Fruit fly (Drosophila melanogaster) whole organism, embryonic: Measurements from ENCODE around the gene CG8564.
A peak's percentile ranks its signal among the peaks of the same experiment; 100 is the strongest.

Experiments
- CG10267 ChIP-seq: fragments of 200-800 bp; sonication (Bioruptor generic); optimal IDR thresholded peaks from 2 replicates; lab custom pipeline; 2018; ENCODE audit warnings: missing biosample characterization, mild to moderate bottlenecking, missing genetic modification characterization, moderate library complexity
- CG11398 ChIP-seq: fragments of 200-800 bp; sonication (Bioruptor generic); optimal IDR thresholded peaks from 2 replicates; lab custom pipeline; 2016; ENCODE audit warnings: missing biosample characterization, missing genetic modification characterization
- CG11504 ChIP-seq: fragments of 200-800 bp; sonication (Bioruptor generic); optimal IDR thresholded peaks from 3 replicates; lab custom pipeline; 2019; ENCODE audit warnings: missing biosample characterization, mild to moderate bottlenecking, missing genetic modification characterization, moderate library complexity
- CG12071 ChIP-seq: fragments of 200-800 bp; sonication (Bioruptor generic); optimal IDR thresholded peaks from 3 replicates; lab custom pipeline; 2018; ENCODE audit warnings: missing biosample characterization, mild to moderate bottlenecking, missing genetic modification characterization
- CG12299 ChIP-seq: fragments of 200-800 bp; sonication (Bioruptor generic); optimal IDR thresholded peaks from 2 replicates; lab custom pipeline; 2018; ENCODE audit warnings: missing biosample characterization, mild to moderate bottlenecking, missing genetic modification characterization
- CG15514 ChIP-seq: fragments of 200-800 bp; sonication (Bioruptor generic); optimal IDR thresholded peaks from 3 replicates; lab custom pipeline; 2017; ENCODE audit warnings: missing biosample characterization, missing genetic modification characterization, mild to moderate bottlenecking, moderate library complexity, missing genetic modification reagents
- CG15696 ChIP-seq: fragments of 200-800 bp; sonication (Bioruptor generic); optimal IDR thresholded peaks from 2 replicates; lab custom pipeline; 2019; ENCODE audit warnings: missing biosample characterization, mild to moderate bottlenecking, missing genetic modification characterization, moderate library complexity
- CG18262 ChIP-seq: fragments of 200-800 bp; optimal IDR thresholded peaks from 3 replicates; lab custom pipeline; 2019; ENCODE audit warnings: missing biosample characterization, mild to moderate bottlenecking, missing genetic modification characterization, moderate library complexity
- CG18599 ChIP-seq: fragments of 200-800 bp; sonication (Bioruptor generic); optimal IDR thresholded peaks from 3 replicates; lab custom pipeline; 2017; ENCODE audit warnings: missing biosample characterization, missing genetic modification characterization, mild to moderate bottlenecking, moderate library complexity, missing genetic modification reagents
- CG2199 ChIP-seq: fragments of 200-800 bp; sonication (Bioruptor generic); IDR thresholded peaks from 3 replicates; pipeline ENCODE4 v1.3.6; 2022; ENCODE audit warnings: missing biosample characterization, missing genetic modification characterization
- CG2678 ChIP-seq: fragments of 200-800 bp; sonication (Bioruptor generic); optimal IDR thresholded peaks from 3 replicates; lab custom pipeline; 2019; ENCODE audit warnings: missing biosample characterization, mild to moderate bottlenecking, missing genetic modification characterization, moderate library complexity
- CG30020 ChIP-seq: fragments of 200-800 bp; optimal IDR thresholded peaks from 2 replicates; lab custom pipeline; 2019; ENCODE audit warnings: missing biosample characterization, mild to moderate bottlenecking, missing genetic modification characterization, moderate library complexity
- CG3407 ChIP-seq: fragments of 200-800 bp; sonication (Bioruptor generic); optimal IDR thresholded peaks from 2 replicates; lab custom pipeline; 2018; ENCODE audit warnings: missing biosample characterization, mild to moderate bottlenecking, missing genetic modification characterization
- CG34224 ChIP-seq: fragments of 200-800 bp; sonication (Bioruptor generic); IDR thresholded peaks from 3 replicates; pipeline ENCODE4 v1.3.6; 2022; ENCODE audit warnings: missing biosample characterization, missing genetic modification characterization; ENCODE audit not compliant: partially characterized antibody
- CG3847 ChIP-seq: fragments of 200-800 bp; sonication (Bioruptor generic); IDR thresholded peaks from 2 replicates; pipeline ENCODE4 v1.3.6; 2022; ENCODE audit warnings: missing biosample characterization, missing genetic modification characterization
- CG43689 ChIP-seq: fragments of 200-800 bp; sonication (Bioruptor generic); IDR thresholded peaks from 2 replicates; pipeline ENCODE4 v1.3.6; 2022; ENCODE audit warnings: missing biosample characterization, missing genetic modification characterization
- CG4707 ChIP-seq: fragments of 200-800 bp; sonication (Bioruptor generic); optimal IDR thresholded peaks from 2 replicates; lab custom pipeline; 2018; ENCODE audit warnings: missing biosample characterization, mild to moderate bottlenecking, missing genetic modification characterization, moderate library complexity
- CG7987 ChIP-seq: fragments of 200-800 bp; sonication (Bioruptor generic); optimal IDR thresholded peaks from 2 replicates; lab custom pipeline; 2018; ENCODE audit warnings: missing biosample characterization, mild to moderate bottlenecking, missing genetic modification characterization, moderate library complexity
- CG8924 ChIP-seq: fragments of 200-800 bp; optimal IDR thresholded peaks from 3 replicates; lab custom pipeline; 2019; ENCODE audit warnings: missing biosample characterization, mild to moderate bottlenecking, missing genetic modification characterization, moderate library complexity
- CG8944 ChIP-seq: fragments of 200-800 bp; sonication (Bioruptor generic); optimal IDR thresholded peaks from 3 replicates; lab custom pipeline; 2016; ENCODE audit warnings: missing biosample characterization, missing genetic modification characterization
- CG9215 ChIP-seq: fragments of 200-800 bp; sonication (Bioruptor generic); IDR thresholded peaks from 2 replicates; pipeline ENCODE4 v1.3.6; 2022; ENCODE audit warnings: missing biosample characterization, missing genetic modification characterization
- CG9932 ChIP-seq: fragments of 200-800 bp; sonication (Bioruptor generic); IDR thresholded peaks from 2 replicates; pipeline ENCODE4 v1.3.6; 2022; ENCODE audit warnings: missing biosample characterization, missing genetic modification characterization
- Camta ChIP-seq: fragments of 200-800 bp; sonication (Bioruptor generic); optimal IDR thresholded peaks from 2 replicates; lab custom pipeline; 2016; ENCODE audit warnings: missing biosample characterization, missing genetic modification characterization
- D19B ChIP-seq: fragments of 200-800 bp; sonication (Bioruptor generic); optimal IDR thresholded peaks from 2 replicates; lab custom pipeline; 2017; ENCODE audit warnings: missing biosample characterization, mild to moderate bottlenecking, missing genetic modification characterization
- E2f1 ChIP-seq: fragments of 200-800 bp; sonication (Bioruptor generic); IDR thresholded peaks from 2 replicates; pipeline ENCODE4 v1.3.6; 2022; ENCODE audit warnings: missing biosample characterization, missing genetic modification characterization
- E2f2 ChIP-seq: fragments of 200-800 bp; sonication (Bioruptor generic); IDR thresholded peaks from 2 replicates; pipeline ENCODE4 v1.3.6; 2022; ENCODE audit warnings: missing biosample characterization, missing genetic modification characterization
- Gug ChIP-seq: fragments of 200-800 bp; sonication (Bioruptor generic); IDR thresholded peaks from 4 replicates; pipeline ENCODE4 v1.3.6; 2022; ENCODE audit warnings: missing biosample characterization, missing genetic modification characterization
- HLH3B ChIP-seq: fragments of 200-800 bp; sonication (Bioruptor generic); IDR thresholded peaks from 2 replicates; pipeline ENCODE4 v1.3.6; 2022; ENCODE audit warnings: missing biosample characterization, missing genetic modification characterization
- Hand ChIP-seq: fragments of 200-800 bp; sonication (Bioruptor generic); optimal IDR thresholded peaks from 2 replicates; lab custom pipeline; 2017; ENCODE audit warnings: mild to moderate bottlenecking, missing biosample characterization, missing genetic modification reagents, missing genetic modification characterization
- Hr78 ChIP-seq, 2 experiments: fragments of 200-800 bp in 1 of 2; fragments of >200 bp in 1 of 2; sonication (Bioruptor generic) in 1 of 2; optimal IDR thresholded peaks; 2 replicates each; lab custom pipeline; 2017 to 2019; ENCODE audit warnings: missing biosample characterization in 2 of 2, missing genetic modification characterization in 2 of 2, mild to moderate bottlenecking in 1 of 2, moderate library complexity in 1 of 2
- Nf-YA ChIP-seq: fragments of 200-800 bp; sonication (Bioruptor generic); IDR thresholded peaks from 2 replicates; pipeline ENCODE4 v1.3.6; 2022; ENCODE audit warnings: missing biosample characterization, missing genetic modification characterization
- Rx ChIP-seq: fragments of 200-800 bp; sonication (Bioruptor generic); IDR thresholded peaks from 2 replicates; pipeline ENCODE4 v1.3.6; 2022; ENCODE audit warnings: missing biosample characterization, missing genetic modification characterization
- TFAM ChIP-seq: fragments of 200-800 bp; sonication (Bioruptor generic); optimal IDR thresholded peaks from 2 replicates; lab custom pipeline; 2017; ENCODE audit warnings: missing biosample characterization, missing genetic modification characterization, inconsistent platforms
- Xrp1 ChIP-seq: fragments of 200-800 bp; sonication (Bioruptor generic); IDR thresholded peaks from 2 replicates; pipeline ENCODE4 v1.3.6; 2022; ENCODE audit warnings: missing biosample characterization, missing genetic modification characterization
- ato ChIP-seq: fragments of 200-800 bp; sonication (Bioruptor generic); IDR thresholded peaks from 2 replicates; pipeline ENCODE4 v1.3.6; 2022; ENCODE audit warnings: missing biosample characterization, missing genetic modification characterization; ENCODE audit not compliant: partially characterized antibody
- az2 ChIP-seq: fragments of 200-800 bp; sonication (Bioruptor generic); optimal IDR thresholded peaks from 3 replicates; lab custom pipeline; 2016; ENCODE audit warnings: missing biosample characterization, missing genetic modification characterization
- ci ChIP-seq: fragments of 200-800 bp; sonication (Bioruptor generic); IDR thresholded peaks from 3 replicates; pipeline ENCODE4 v1.3.6; 2022; ENCODE audit warnings: missing biosample characterization, missing genetic modification characterization
- da ChIP-seq: fragments of 200-800 bp; sonication (Bioruptor generic); optimal IDR thresholded peaks from 2 replicates; lab custom pipeline; 2016; ENCODE audit warnings: missing biosample characterization, missing genetic modification characterization
- dmrt11E ChIP-seq: fragments of 200-800 bp; sonication (Bioruptor generic); optimal IDR thresholded peaks from 3 replicates; lab custom pipeline; 2018; ENCODE audit warnings: missing biosample characterization, mild to moderate bottlenecking, missing genetic modification characterization, moderate library complexity
- emc ChIP-seq: fragments of 200-800 bp; sonication (Bioruptor generic); optimal IDR thresholded peaks from 2 replicates; lab custom pipeline; 2016; ENCODE audit warnings: missing biosample characterization, missing genetic modification characterization
- fu2 ChIP-seq: fragments of 200-800 bp; sonication (Bioruptor generic); optimal IDR thresholded peaks from 2 replicates; lab custom pipeline; 2016; ENCODE audit warnings: missing biosample characterization, missing genetic modification characterization
- ken ChIP-seq: fragments of 200-800 bp; sonication (Bioruptor generic); IDR thresholded peaks from 3 replicates; pipeline ENCODE4 v1.3.6; 2022; ENCODE audit warnings: missing biosample characterization, missing genetic modification characterization
- lilli ChIP-seq: fragments of 200-800 bp; sonication (Bioruptor generic); optimal IDR thresholded peaks from 3 replicates; lab custom pipeline; 2016; ENCODE audit warnings: missing biosample characterization, missing genetic modification characterization
- odd ChIP-seq: fragments of 200-800 bp; sonication (Bioruptor generic); optimal IDR thresholded peaks from 2 replicates; lab custom pipeline; 2017; ENCODE audit warnings: missing biosample characterization, mild to moderate bottlenecking, missing genetic modification characterization
- psq ChIP-seq: fragments of 200-800 bp; sonication (Bioruptor generic); optimal IDR thresholded peaks from 2 replicates; lab custom pipeline; 2017; ENCODE audit warnings: missing biosample characterization, missing genetic modification characterization
- so ChIP-seq: fragments of 200-800 bp; sonication (Bioruptor generic); IDR thresholded peaks from 3 replicates; pipeline ENCODE4 v1.3.6; 2022; ENCODE audit warnings: missing biosample characterization, missing genetic modification characterization
- trem ChIP-seq: fragments of 200-800 bp; optimal IDR thresholded peaks from 3 replicates; lab custom pipeline; 2019; ENCODE audit warnings: missing biosample characterization, mild to moderate bottlenecking, missing genetic modification characterization, moderate library complexity
- wdn ChIP-seq: fragments of 200-800 bp; sonication (Bioruptor generic); IDR thresholded peaks from 2 replicates; pipeline ENCODE4 v1.3.6; 2022; ENCODE audit warnings: missing biosample characterization, missing genetic modification characterization
- wor ChIP-seq: fragments of 200-800 bp; sonication (Bioruptor generic); IDR thresholded peaks from 2 replicates; pipeline ENCODE4 v1.3.6; 2022; ENCODE audit warnings: missing biosample characterization, missing genetic modification characterization
- yki ChIP-seq: fragments of >200 bp; optimal IDR thresholded peaks from 3 replicates; lab custom pipeline; 2018
- zfh2 ChIP-seq: fragments of 200-800 bp; sonication (Bioruptor generic); optimal IDR thresholded peaks from 2 replicates; lab custom pipeline; 2016; ENCODE audit warnings: missing biosample characterization, missing genetic modification characterization

Gene CG8564

dm6 chr3L:7370231-7370882 is 17.4 kb downstream of the CG8564 start (continued):
- TF ChIP-seq ato (GFP tag; lab: Robert Waterston, UW) (0 out of 2 replicates have a peak, but pooled peaks have one; percentile 24), CG12299 (tag; lab: Kevin White, UChicago) (no peak), CG11504 (no peak), Hr78 (GFP tag; optimal IDR thresholded peaks at IDR 0.05; lab: Kevin White, UChicago) (no peak), fu2 (GFP tag; lab: Kevin White, UChicago) (no peak), wor (GFP tag; lab: Robert Waterston, UW) (no peak), CG9932 (GFP tag; lab: Robert Waterston, UW) (no peak), so (peak; percentile 31; the same call in 1 of the 3 replicates), odd (GFP tag; lab: Kevin White, UChicago) (no peak), CG8924 (tag; lab: Kevin White, UChicago) (peak; percentile 56), ci (GFP tag; lab: Robert Waterston, UW) (no peak), CG18262 (tag; lab: Kevin White, UChicago) (no peak), CG3407 (GFP tag; lab: Kevin White, UChicago) (no peak), Xrp1 (GFP tag; lab: Robert Waterston, UW) (no peak), CG43689 (GFP tag; lab: Robert Waterston, UW) (no peak), CG2678 (tag; lab: Kevin White, UChicago) (no peak), CG4707 (GFP tag; lab: Kevin White, UChicago) (no peak), Rx (GFP tag; lab: Robert Waterston, UW) (no peak), yki (no peak), zfh2 (GFP tag; lab: Kevin White, UChicago) (no peak), CG15696 (peak; percentile 24), CG9215 (no peak), Nf-YA (GFP tag; lab: Robert Waterston, UW) (no peak), E2f2 (GFP tag; lab: Robert Waterston, UW) (no peak), CG8944 (GFP tag; lab: Kevin White, UChicago) (no peak), Camta (GFP tag; lab: Kevin White, UChicago) (no peak), dmrt11E (tag; lab: Kevin White, UChicago) (no peak), TFAM (GFP tag; lab: Kevin White, UChicago) (no peak), CG7987 (GFP tag; lab: Kevin White, UChicago) (peak; percentile 22), CG15514 (GFP tag; lab: Kevin White, UChicago) (peak; percentile 42), CG30020 (tag; lab: Kevin White, UChicago) (no peak), CG11398 (GFP tag; lab: Kevin White, UChicago) (no peak), Gug (GFP tag; lab: Robert Waterston, UW) (no peak), emc (GFP tag; lab: Kevin White, UChicago) (no peak), CG10267 (no peak), D19B (no peak), CG3847 (GFP tag; lab: Robert Waterston, UW) (no peak), CG12071 (no peak), psq (peak; percentile 71), CG2199 (peak; percentile 87), CG18599 (GFP tag; lab: Kevin White, UChicago) (no peak), lilli (GFP tag; lab: Kevin White, UChicago) (no peak), HLH3B (GFP tag; lab: Robert Waterston, UW) (no peak), az2 (no peak), trem (no peak), E2f1 (no peak), wdn (GFP tag; lab: Robert Waterston, UW) (no peak), ken (GFP tag; lab: Robert Waterston, UW) (no peak), Hand (GFP tag; lab: Kevin White, UChicago) (no peak), da (GFP tag; lab: Kevin White, UChicago) (peak; percentile 47), CG34224 (GFP tag; lab: Robert Waterston, UW) (no peak)
